Fruit fly (Drosophila melanogaster) whole organism, embryonic: ENCODE measurements around the gene CG14439.

Experiments
- Atf-2 ChIP-seq: fragments of 200-800 bp; sonication (Bioruptor generic); optimal IDR thresholded peaks from 2 replicates; lab custom pipeline; 2016; ENCODE audit warnings: missing biosample characterization, missing genetic modification characterization
- B-H2 ChIP-seq: fragments of 200-800 bp; sonication (Bioruptor generic); optimal IDR thresholded peaks from 2 replicates; lab custom pipeline; 2018; ENCODE audit warnings: missing biosample characterization, mild to moderate bottlenecking, missing genetic modification characterization
- CG10366 ChIP-seq: fragments of 200-800 bp; sonication (Bioruptor generic); IDR thresholded peaks from 2 replicates; pipeline ENCODE4 v1.3.6; 2022; ENCODE audit warnings: missing biosample characterization, missing genetic modification characterization
- CG10959 ChIP-seq: fragments of 200-800 bp; sonication (Bioruptor generic); IDR thresholded peaks from 2 replicates; pipeline ENCODE4 v1.3.6; 2022; ENCODE audit warnings: missing biosample characterization, missing genetic modification characterization
- CG11085 ChIP-seq: fragments of 200-800 bp; sonication (Bioruptor generic); IDR thresholded peaks from 2 replicates; pipeline ENCODE4 v1.3.6; 2022; ENCODE audit warnings: missing biosample characterization, missing genetic modification characterization
- CG11398 ChIP-seq: fragments of 200-800 bp; sonication (Bioruptor generic); optimal IDR thresholded peaks from 2 replicates; lab custom pipeline; 2016; ENCODE audit warnings: missing biosample characterization, missing genetic modification characterization
- CG11695 ChIP-seq: fragments of 200-800 bp; sonication (Bioruptor generic); IDR thresholded peaks from 3 replicates; pipeline ENCODE4 v1.3.6; 2022; ENCODE audit warnings: missing biosample characterization, missing genetic modification characterization
- CG14014 ChIP-seq: fragments of 200-800 bp; sonication (Bioruptor generic); IDR thresholded peaks from 2 replicates; pipeline ENCODE4 v1.3.6; 2022; ENCODE audit warnings: missing biosample characterization, missing genetic modification characterization
- CG14710 ChIP-seq: fragments of 200-800 bp; sonication (Bioruptor generic); optimal IDR thresholded peaks from 3 replicates; lab custom pipeline; 2019; ENCODE audit warnings: missing biosample characterization, mild to moderate bottlenecking, missing genetic modification characterization, moderate library complexity
- CG14860 ChIP-seq: fragments of 200-800 bp; sonication (Bioruptor generic); IDR thresholded peaks from 3 replicates; pipeline ENCODE4 v1.3.6; 2022; ENCODE audit warnings: missing biosample characterization, missing genetic modification characterization; ENCODE audit not compliant: partially characterized antibody
- CG15073 ChIP-seq: fragments of 200-800 bp; sonication (Bioruptor generic); optimal IDR thresholded peaks from 2 replicates; lab custom pipeline; 2016; ENCODE audit warnings: missing biosample characterization, missing genetic modification characterization
- CG15696 ChIP-seq: fragments of 200-800 bp; sonication (Bioruptor generic); optimal IDR thresholded peaks from 2 replicates; lab custom pipeline; 2019; ENCODE audit warnings: missing biosample characterization, mild to moderate bottlenecking, missing genetic modification characterization, moderate library complexity
- CG1602 ChIP-seq: fragments of 200-800 bp; sonication (Bioruptor generic); optimal IDR thresholded peaks from 3 replicates; lab custom pipeline; 2016; ENCODE audit warnings: missing biosample characterization, missing genetic modification characterization
- CG17361 ChIP-seq: fragments of 200-800 bp; sonication (Bioruptor generic); IDR thresholded peaks from 3 replicates; pipeline ENCODE4 v1.3.6; 2022; ENCODE audit warnings: missing biosample characterization, missing genetic modification characterization
- CG2116 ChIP-seq: fragments of 200-800 bp; sonication (Bioruptor generic); optimal IDR thresholded peaks from 3 replicates; lab custom pipeline; 2018; ENCODE audit warnings: missing biosample characterization, mild to moderate bottlenecking, missing genetic modification characterization
- CG2120 ChIP-seq: fragments of 200-800 bp; sonication (Bioruptor generic); optimal IDR thresholded peaks from 3 replicates; lab custom pipeline; 2016; ENCODE audit warnings: missing biosample characterization, missing genetic modification characterization
- CG2129 ChIP-seq: fragments of 200-800 bp; sonication (Bioruptor generic); IDR thresholded peaks from 2 replicates; pipeline ENCODE4 v1.3.6; 2022; ENCODE audit warnings: missing biosample characterization, missing genetic modification characterization; ENCODE audit not compliant: partially characterized antibody
- CG2875 ChIP-seq: fragments of 200-800 bp; sonication (Bioruptor generic); optimal IDR thresholded peaks from 2 replicates; lab custom pipeline; 2017; ENCODE audit warnings: missing biosample characterization, mild to moderate bottlenecking, missing genetic modification characterization, missing genetic modification reagents
- CG30431 ChIP-seq: fragments of 200-800 bp; sonication (Bioruptor generic); optimal IDR thresholded peaks from 2 replicates; lab custom pipeline; 2017; ENCODE audit warnings: missing biosample characterization, missing genetic modification characterization
- CG3065 ChIP-seq: fragments of 200-800 bp; sonication (Bioruptor generic); optimal IDR thresholded peaks from 2 replicates; lab custom pipeline; 2016; ENCODE audit warnings: missing biosample characterization, missing genetic modification characterization
- CG3847 ChIP-seq: fragments of 200-800 bp; sonication (Bioruptor generic); IDR thresholded peaks from 2 replicates; pipeline ENCODE4 v1.3.6; 2022; ENCODE audit warnings: missing biosample characterization, missing genetic modification characterization
- CG4854 ChIP-seq: fragments of 200-800 bp; sonication (Bioruptor generic); optimal IDR thresholded peaks from 2 replicates; lab custom pipeline; 2016; ENCODE audit warnings: missing biosample characterization, missing genetic modification characterization, inconsistent platforms
- CG7556 ChIP-seq: fragments of 200-800 bp; sonication (Bioruptor generic); optimal IDR thresholded peaks from 2 replicates; lab custom pipeline; 2017; ENCODE audit warnings: missing biosample characterization, mild to moderate bottlenecking, missing genetic modification characterization
- CG7928 ChIP-seq: fragments of 200-800 bp; sonication (Bioruptor generic); optimal IDR thresholded peaks from 2 replicates; lab custom pipeline; 2017; ENCODE audit warnings: missing biosample characterization, mild to moderate bottlenecking, missing genetic modification characterization
- CG8290 ChIP-seq, 3 experiments: fragments of 200-800 bp; sonication (Bioruptor generic); optimal IDR thresholded peaks; 2 replicates each; lab custom pipeline; 2016 to 2019; ENCODE audit warnings: missing biosample characterization in 3 of 3, missing genetic modification characterization in 3 of 3, mild to moderate bottlenecking in 2 of 3, moderate library complexity in 1 of 3
- CG9437 ChIP-seq: fragments of 200-800 bp; sonication (Bioruptor generic); optimal IDR thresholded peaks from 2 replicates; lab custom pipeline; 2018; ENCODE audit warnings: missing biosample characterization, mild to moderate bottlenecking, missing genetic modification characterization
- Dfd ChIP-seq, 2 experiments: fragments of >200 bp; optimal IDR thresholded peaks; 2 replicates each; lab custom pipeline; 2017; ENCODE audit warnings: missing biosample characterization in 2 of 2, missing genetic modification characterization in 2 of 2
- Dip2 ChIP-seq: fragments of 200-800 bp; sonication (Bioruptor generic); IDR thresholded peaks from 2 replicates; pipeline ENCODE4 v1.3.6; 2022; ENCODE audit warnings: missing biosample characterization, missing genetic modification characterization
- HLHmδ ChIP-seq: fragments of 200-800 bp; sonication (Bioruptor generic); optimal IDR thresholded peaks from 2 replicates; lab custom pipeline; 2018; ENCODE audit warnings: missing biosample characterization, mild to moderate bottlenecking, missing genetic modification characterization, moderate library complexity
- HmgZ ChIP-seq: fragments of 200-800 bp; sonication (Bioruptor generic); optimal IDR thresholded peaks from 2 replicates; lab custom pipeline; 2018; ENCODE audit warnings: missing biosample characterization, mild to moderate bottlenecking, missing genetic modification characterization
- Hmx ChIP-seq: fragments of 200-800 bp; sonication (Bioruptor generic); optimal IDR thresholded peaks from 2 replicates; lab custom pipeline; 2016; ENCODE audit warnings: missing biosample characterization, missing genetic modification characterization
- NK7.1 ChIP-seq: fragments of 200-800 bp; sonication (Bioruptor generic); optimal IDR thresholded peaks from 3 replicates; lab custom pipeline; 2016; ENCODE audit warnings: missing biosample characterization, missing genetic modification characterization
- Neu2 ChIP-seq: fragments of 200-800 bp; sonication (Bioruptor generic); optimal IDR thresholded peaks from 3 replicates; lab custom pipeline; 2016; ENCODE audit warnings: missing biosample characterization, missing genetic modification characterization, borderline replicate concordance
- Stat92E ChIP-seq, 3 experiments: fragments of >200 bp in 2 of 3; fragments of 200-800 bp in 1 of 3; sonication (Bioruptor generic) in 1 of 3; optimal IDR thresholded peaks; 2 replicates each; lab custom pipeline; 2017 to 2019; ENCODE audit warnings: missing biosample characterization in 3 of 3, missing genetic modification characterization in 3 of 3, mild to moderate bottlenecking in 1 of 3, moderate library complexity in 1 of 3
- ac ChIP-seq: fragments of 200-800 bp; sonication (Bioruptor generic); optimal IDR thresholded peaks from 3 replicates; lab custom pipeline; 2017; ENCODE audit warnings: missing biosample characterization, mild to moderate bottlenecking, missing genetic modification characterization
- ara ChIP-seq: fragments of 200-800 bp; sonication (Bioruptor generic); IDR thresholded peaks from 2 replicates; pipeline ENCODE4 v1.3.6; 2022; ENCODE audit warnings: missing biosample characterization, missing genetic modification characterization
- bowl ChIP-seq: fragments of 200-800 bp; sonication (Bioruptor generic); IDR thresholded peaks from 2 replicates; pipeline ENCODE4 v1.3.6; 2022; ENCODE audit warnings: missing biosample characterization, missing genetic modification characterization
- ems ChIP-seq: fragments of 200-800 bp; sonication (Bioruptor generic); optimal IDR thresholded peaks from 3 replicates; lab custom pipeline; 2016; ENCODE audit warnings: missing biosample characterization, missing genetic modification characterization
- eyg ChIP-seq: fragments of 200-800 bp; sonication (Bioruptor generic); optimal IDR thresholded peaks from 3 replicates; lab custom pipeline; 2016; ENCODE audit warnings: missing biosample characterization, missing genetic modification characterization
- hbn ChIP-seq: fragments of 200-800 bp; sonication (Bioruptor generic); IDR thresholded peaks from 2 replicates; pipeline ENCODE4 v1.3.6; 2022; ENCODE audit warnings: missing biosample characterization, missing genetic modification characterization; ENCODE audit not compliant: partially characterized antibody
- jing ChIP-seq: fragments of 200-800 bp; sonication (Bioruptor generic); optimal IDR thresholded peaks from 2 replicates; lab custom pipeline; 2018; ENCODE audit warnings: missing biosample characterization, mild to moderate bottlenecking, missing genetic modification characterization
- klu ChIP-seq: fragments of 200-800 bp; sonication (Bioruptor generic); IDR thresholded peaks from 2 replicates; pipeline ENCODE4 v1.3.6; 2022; ENCODE audit warnings: missing biosample characterization, missing genetic modification characterization
- nom ChIP-seq: fragments of 200-800 bp; sonication (Bioruptor generic); optimal IDR thresholded peaks from 2 replicates; lab custom pipeline; 2017; ENCODE audit warnings: missing biosample characterization, missing genetic modification characterization, mild to moderate bottlenecking, moderate library complexity, missing genetic modification reagents
- pho ChIP-seq: fragments of 200-800 bp; sonication (Bioruptor generic); optimal IDR thresholded peaks from 2 replicates; lab custom pipeline; 2016; ENCODE audit warnings: missing biosample characterization, missing genetic modification characterization
- run ChIP-seq: fragments of 200-800 bp; sonication (Bioruptor generic); optimal IDR thresholded peaks from 3 replicates; lab custom pipeline; 2018; ENCODE audit warnings: missing biosample characterization, mild to moderate bottlenecking, missing genetic modification characterization
- schlank ChIP-seq: fragments of 200-800 bp; sonication (Bioruptor generic); optimal IDR thresholded peaks from 2 replicates; lab custom pipeline; 2018; ENCODE audit warnings: missing biosample characterization, mild to moderate bottlenecking, missing genetic modification characterization
- toy ChIP-seq: fragments of 200-800 bp; sonication (Bioruptor generic); IDR thresholded peaks from 2 replicates; pipeline ENCODE4 v1.3.6; 2022; ENCODE audit warnings: missing biosample characterization, missing genetic modification characterization
- unc-4 ChIP-seq: fragments of 200-800 bp; sonication (Bioruptor generic); IDR thresholded peaks from 2 replicates; pipeline ENCODE4 v1.3.6; 2022; ENCODE audit warnings: missing biosample characterization, missing genetic modification characterization; ENCODE audit not compliant: partially characterized antibody
- wor ChIP-seq: fragments of 200-800 bp; sonication (Bioruptor generic); IDR thresholded peaks from 2 replicates; pipeline ENCODE4 v1.3.6; 2022; ENCODE audit warnings: missing biosample characterization, missing genetic modification characterization

The CG14439 gene

DNA sequence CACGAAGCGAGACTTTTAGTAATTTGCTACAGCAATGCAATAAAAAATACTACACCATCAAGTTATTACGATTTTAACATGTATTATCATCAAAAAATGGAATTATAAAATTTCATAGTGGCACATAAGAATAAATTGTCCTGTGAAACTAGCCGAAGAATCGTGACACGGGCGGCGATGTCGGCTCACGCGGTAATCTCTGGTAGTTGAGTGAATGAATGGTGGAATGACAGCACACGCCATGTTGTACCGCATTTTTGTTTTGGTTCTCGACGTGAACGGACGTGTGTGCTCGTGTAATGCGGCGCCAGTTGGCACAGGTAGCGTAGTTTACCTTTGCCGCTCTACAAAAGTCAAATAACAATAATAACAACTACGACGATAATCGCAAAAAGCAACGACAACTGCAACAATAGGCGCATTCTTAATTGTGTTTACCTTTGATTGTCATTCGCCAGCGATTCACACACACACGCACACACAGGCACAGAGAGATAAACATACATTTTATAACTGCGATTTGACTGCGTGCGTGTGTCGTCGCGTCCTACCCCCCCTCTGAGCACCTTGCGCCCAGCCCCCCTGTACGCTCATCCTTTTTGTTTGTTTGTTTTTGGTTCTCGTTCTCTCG is 48.0 kb upstream of the CG14439 start, which contains the start of gene CG14441 (continued):
- TF ChIP-seq toy (GFP tag; lab: Robert Waterston, UW) (0 out of 2 replicates have a peak, but pooled peaks have one; percentile 27), CG10366 (GFP tag; lab: Robert Waterston, UW) (no peak), CG3065 (no peak), jing (GFP tag; lab: Kevin White, UChicago) (no peak), CG2120 (GFP tag; lab: Kevin White, UChicago) (peak; percentile 65), CG8290 (GFP tag; optimal IDR thresholded peaks at IDR 0.05; lab: Kevin White, UChicago) (no peak), CG8290 (tag; optimal IDR thresholded peaks at IDR 0.05; lab: Kevin White, UChicago) (peak; percentile 1 to 55), run (tag; lab: Kevin White, UChicago) (no peak), CG2129 (GFP tag; lab: Robert Waterston, UW) (peak; percentile 100), CG4854 (GFP tag; lab: Kevin White, UChicago) (no peak), unc-4 (GFP tag; lab: Robert Waterston, UW) (peak; percentile 99), CG17361 (GFP tag; lab: Robert Waterston, UW) (no peak; the same call in 2 of the 3 replicates), Dip2 (no peak), CG11695 (GFP tag; lab: Robert Waterston, UW) (no peak), CG1602 (GFP tag; lab: Kevin White, UChicago) (no peak), nom (GFP tag; lab: Kevin White, UChicago) (peak; percentile 73), CG11398 (GFP tag; lab: Kevin White, UChicago) (peak; percentile 56), ara (GFP tag; lab: Robert Waterston, UW) (0 out of 2 replicates have a peak, but pooled peaks have one; percentile 34), CG3847 (GFP tag; lab: Robert Waterston, UW) (no peak), Atf-2 (peak; percentile 32), hbn (GFP tag; lab: Robert Waterston, UW) (peak; percentile 99), pho (GFP tag; lab: Kevin White, UChicago) (peak; percentile 10), CG14014 (GFP tag; lab: Robert Waterston, UW) (no peak), schlank (peak; percentile 21), Hmx (GFP tag; lab: Kevin White, UChicago) (no peak), CG30431 (GFP tag; lab: Kevin White, UChicago) (no peak), CG11085 (no peak), ems (GFP tag; lab: Kevin White, UChicago) (no peak), HLHmδ (peak; percentile 42), CG7928 (no peak), HmgZ (tag; lab: Kevin White, UChicago) (peak; percentile 62), eyg (GFP tag; lab: Kevin White, UChicago) (no peak), klu (GFP tag; lab: Robert Waterston, UW) (no peak), CG10959 (GFP tag; lab: Robert Waterston, UW) (no peak), B-H2 (GFP tag; lab: Kevin White, UChicago) (peak; percentile 78), CG2116 (GFP tag; lab: Kevin White, UChicago) (no peak), Neu2 (GFP tag; lab: Kevin White, UChicago) (no peak), NK7.1 (GFP tag; lab: Kevin White, UChicago) (peak; percentile 17), Stat92E (GFP tag; optimal IDR thresholded peaks at IDR 0.05; lab: Kevin White, UChicago) (peak in 1 of 3 experiments; percentile 82), CG14710 (peak; percentile 54), CG9437 (GFP tag; lab: Kevin White, UChicago) (no peak), CG14860 (GFP tag; lab: Robert Waterston, UW) (peak; percentile 97), Dfd (GFP tag; optimal IDR thresholded peaks at IDR 0.05; lab: Kevin White, UChicago) (no peak), bowl (GFP tag; lab: Robert Waterston, UW) (no peak), ac (GFP tag; lab: Kevin White, UChicago) (peak; percentile 1), CG15696 (tag; lab: Kevin White, UChicago) (peak; percentile 10), CG2875 (GFP tag; lab: Kevin White, UChicago) (no peak), wor (GFP tag; lab: Robert Waterston, UW) (no peak), CG7556 (peak; percentile 43), CG15073 (no peak)
